Fruit fly (Drosophila melanogaster) whole organism, embryonic: ENCODE results near the gene EAChm.
A peak's percentile ranks its signal among the peaks of the same experiment; 100 is the strongest.

Experiments
- CG10654 ChIP-seq: fragments of 200-800 bp; sonication (Bioruptor generic); optimal IDR thresholded peaks from 2 replicates; lab custom pipeline; 2016; ENCODE audit warnings: missing biosample characterization, missing genetic modification characterization
- CG12659 ChIP-seq: fragments of 200-800 bp; sonication (Bioruptor generic); optimal IDR thresholded peaks from 3 replicates; lab custom pipeline; 2017; ENCODE audit warnings: mild to moderate bottlenecking, missing biosample characterization, missing genetic modification reagents, missing genetic modification characterization
- CG13775 ChIP-seq: fragments of 200-800 bp; sonication (Bioruptor generic); optimal IDR thresholded peaks from 3 replicates; lab custom pipeline; 2017; ENCODE audit warnings: missing biosample characterization, mild to moderate bottlenecking, missing genetic modification characterization
- CG14667 ChIP-seq: fragments of 200-800 bp; sonication (Bioruptor generic); IDR thresholded peaks from 2 replicates; pipeline ENCODE4 v1.3.6; 2022; ENCODE audit warnings: missing biosample characterization, missing genetic modification characterization
- CG15696 ChIP-seq: fragments of 200-800 bp; sonication (Bioruptor generic); optimal IDR thresholded peaks from 2 replicates; lab custom pipeline; 2019; ENCODE audit warnings: missing biosample characterization, mild to moderate bottlenecking, missing genetic modification characterization, moderate library complexity
- CG1602 ChIP-seq: fragments of 200-800 bp; sonication (Bioruptor generic); optimal IDR thresholded peaks from 3 replicates; lab custom pipeline; 2016; ENCODE audit warnings: missing biosample characterization, missing genetic modification characterization
- CG17361 ChIP-seq: fragments of 200-800 bp; sonication (Bioruptor generic); IDR thresholded peaks from 3 replicates; pipeline ENCODE4 v1.3.6; 2022; ENCODE audit warnings: missing biosample characterization, missing genetic modification characterization
- CG18599 ChIP-seq: fragments of 200-800 bp; sonication (Bioruptor generic); optimal IDR thresholded peaks from 3 replicates; lab custom pipeline; 2017; ENCODE audit warnings: missing biosample characterization, missing genetic modification characterization, mild to moderate bottlenecking, moderate library complexity, missing genetic modification reagents
- CG2120 ChIP-seq: fragments of 200-800 bp; sonication (Bioruptor generic); optimal IDR thresholded peaks from 3 replicates; lab custom pipeline; 2016; ENCODE audit warnings: missing biosample characterization, missing genetic modification characterization
- CG2889 ChIP-seq: fragments of 200-800 bp; sonication (Bioruptor generic); IDR thresholded peaks from 3 replicates; pipeline ENCODE4 v1.3.6; 2022; ENCODE audit warnings: missing biosample characterization, missing genetic modification characterization
- CG34376 ChIP-seq: fragments of 200-800 bp; sonication (Bioruptor generic); optimal IDR thresholded peaks from 2 replicates; lab custom pipeline; 2018; ENCODE audit warnings: missing biosample characterization, mild to moderate bottlenecking, missing genetic modification characterization
- CG6765 ChIP-seq: fragments of 200-800 bp; sonication (Bioruptor generic); optimal IDR thresholded peaks from 3 replicates; lab custom pipeline; 2017; ENCODE audit warnings: missing biosample characterization, mild to moderate bottlenecking, missing genetic modification characterization
- CG6854 ChIP-seq: fragments of 200-800 bp; sonication (Bioruptor generic); optimal IDR thresholded peaks from 3 replicates; lab custom pipeline; 2017; ENCODE audit warnings: missing biosample characterization, mild to moderate bottlenecking, missing genetic modification characterization
- CG7839 ChIP-seq: fragments of 200-800 bp; sonication (Bioruptor generic); optimal IDR thresholded peaks from 3 replicates; lab custom pipeline; 2018; ENCODE audit warnings: missing biosample characterization, mild to moderate bottlenecking, missing genetic modification characterization, moderate library complexity
- CG9727 ChIP-seq: fragments of 200-800 bp; sonication (Bioruptor generic); optimal IDR thresholded peaks from 3 replicates; lab custom pipeline; 2017; ENCODE audit warnings: missing biosample characterization, mild to moderate bottlenecking, missing genetic modification characterization
- CG9932 ChIP-seq: fragments of 200-800 bp; sonication (Bioruptor generic); IDR thresholded peaks from 2 replicates; pipeline ENCODE4 v1.3.6; 2022; ENCODE audit warnings: missing biosample characterization, missing genetic modification characterization
- D19B ChIP-seq: fragments of 200-800 bp; sonication (Bioruptor generic); optimal IDR thresholded peaks from 2 replicates; lab custom pipeline; 2017; ENCODE audit warnings: missing biosample characterization, mild to moderate bottlenecking, missing genetic modification characterization
- Dad ChIP-seq: fragments of 200-800 bp; sonication (Bioruptor generic); optimal IDR thresholded peaks from 3 replicates; lab custom pipeline; 2016; ENCODE audit warnings: missing biosample characterization, missing genetic modification characterization
- Deaf1 ChIP-seq: fragments of 200-800 bp; optimal IDR thresholded peaks from 3 replicates; lab custom pipeline; 2019; ENCODE audit warnings: missing biosample characterization, mild to moderate bottlenecking, missing genetic modification characterization, moderate library complexity
- Dip2 ChIP-seq: fragments of 200-800 bp; sonication (Bioruptor generic); IDR thresholded peaks from 2 replicates; pipeline ENCODE4 v1.3.6; 2022; ENCODE audit warnings: missing biosample characterization, missing genetic modification characterization
- Dref ChIP-seq: fragments of 200-800 bp; sonication (Bioruptor generic); IDR thresholded peaks from 2 replicates; pipeline ENCODE4 v1.3.6; 2022; ENCODE audit warnings: missing biosample characterization, missing genetic modification characterization
- Fer2 ChIP-seq: fragments of 200-800 bp; sonication (Bioruptor generic); optimal IDR thresholded peaks from 2 replicates; lab custom pipeline; 2018; ENCODE audit warnings: missing biosample characterization, mild to moderate bottlenecking, missing genetic modification characterization, moderate library complexity
- Fer3 ChIP-seq: fragments of 200-800 bp; sonication (Bioruptor generic); optimal IDR thresholded peaks from 2 replicates; lab custom pipeline; 2018; ENCODE audit warnings: missing biosample characterization, mild to moderate bottlenecking, missing genetic modification characterization, moderate library complexity
- HLH3B ChIP-seq: fragments of 200-800 bp; sonication (Bioruptor generic); IDR thresholded peaks from 2 replicates; pipeline ENCODE4 v1.3.6; 2022; ENCODE audit warnings: missing biosample characterization, missing genetic modification characterization
- Hey ChIP-seq: fragments of 200-800 bp; sonication (Bioruptor generic); optimal IDR thresholded peaks from 3 replicates; lab custom pipeline; 2018; ENCODE audit warnings: missing biosample characterization, mild to moderate bottlenecking, missing genetic modification characterization
- Hr51 ChIP-seq, 2 experiments: fragments of 200-800 bp; sonication (Bioruptor generic); optimal IDR thresholded peaks; 2 replicates in 1 of 2; 3 replicates in 1 of 2; lab custom pipeline; 2016 to 2018; ENCODE audit warnings: missing biosample characterization in 2 of 2, missing genetic modification characterization in 2 of 2, mild to moderate bottlenecking in 1 of 2, moderate library complexity in 1 of 2
- Hr78 ChIP-seq, 2 experiments: fragments of 200-800 bp in 1 of 2; fragments of >200 bp in 1 of 2; sonication (Bioruptor generic) in 1 of 2; optimal IDR thresholded peaks; 2 replicates each; lab custom pipeline; 2017 to 2019; ENCODE audit warnings: missing biosample characterization in 2 of 2, missing genetic modification characterization in 2 of 2, mild to moderate bottlenecking in 1 of 2, moderate library complexity in 1 of 2
- MBD-R2 ChIP-seq: fragments of 200-800 bp; sonication (Bioruptor generic); IDR thresholded peaks from 2 replicates; pipeline ENCODE4 v1.3.6; 2022; ENCODE audit warnings: missing biosample characterization, missing genetic modification characterization
- Oaz ChIP-seq: fragments of 200-800 bp; sonication (Bioruptor generic); IDR thresholded peaks from 2 replicates; pipeline ENCODE4 v1.3.6; 2022; ENCODE audit warnings: missing biosample characterization, missing genetic modification characterization
- Oli ChIP-seq: fragments of 200-800 bp; sonication (Bioruptor generic); optimal IDR thresholded peaks from 2 replicates; lab custom pipeline; 2018; ENCODE audit warnings: missing biosample characterization, mild to moderate bottlenecking, missing genetic modification characterization, moderate library complexity
- Optix ChIP-seq: fragments of 200-800 bp; sonication (Bioruptor generic); IDR thresholded peaks from 3 replicates; pipeline ENCODE4 v1.3.6; 2022; ENCODE audit warnings: missing biosample characterization, missing genetic modification characterization
- ara ChIP-seq: fragments of 200-800 bp; sonication (Bioruptor generic); IDR thresholded peaks from 2 replicates; pipeline ENCODE4 v1.3.6; 2022; ENCODE audit warnings: missing biosample characterization, missing genetic modification characterization
- ash1 ChIP-seq: fragments of 200-800 bp; sonication (Bioruptor generic); optimal IDR thresholded peaks from 2 replicates; lab custom pipeline; 2018; ENCODE audit warnings: missing biosample characterization, mild to moderate bottlenecking, missing genetic modification characterization
- az2 ChIP-seq: fragments of 200-800 bp; sonication (Bioruptor generic); optimal IDR thresholded peaks from 3 replicates; lab custom pipeline; 2016; ENCODE audit warnings: missing biosample characterization, missing genetic modification characterization
- bbx ChIP-seq: fragments of 200-800 bp; sonication (Bioruptor generic); IDR thresholded peaks from 2 replicates; pipeline ENCODE4 v1.3.6; 2022; ENCODE audit warnings: missing biosample characterization, missing genetic modification characterization; ENCODE audit not compliant: partially characterized antibody
- caup ChIP-seq: fragments of 200-800 bp; sonication (Bioruptor generic); optimal IDR thresholded peaks from 3 replicates; lab custom pipeline; 2017; ENCODE audit warnings: missing biosample characterization, mild to moderate bottlenecking, missing genetic modification characterization, moderate library complexity; ENCODE audit not compliant: severe bottlenecking
- dmrt99B ChIP-seq: fragments of 200-800 bp; sonication (Bioruptor generic); optimal IDR thresholded peaks from 2 replicates; lab custom pipeline; 2018; ENCODE audit warnings: missing biosample characterization, mild to moderate bottlenecking, missing genetic modification characterization, moderate library complexity
- exex ChIP-seq: fragments of 200-800 bp; sonication (Bioruptor generic); optimal IDR thresholded peaks from 4 replicates; lab custom pipeline; 2018; ENCODE audit warnings: missing biosample characterization, mild to moderate bottlenecking, missing genetic modification characterization, moderate library complexity
- fd96Cb ChIP-seq: fragments of 200-800 bp; sonication (Bioruptor generic); optimal IDR thresholded peaks from 2 replicates; lab custom pipeline; 2018; ENCODE audit warnings: missing biosample characterization, mild to moderate bottlenecking, missing genetic modification characterization, moderate library complexity
- grau ChIP-seq: fragments of 200-800 bp; optimal IDR thresholded peaks from 3 replicates; lab custom pipeline; 2019; ENCODE audit warnings: missing biosample characterization, mild to moderate bottlenecking, missing genetic modification characterization, moderate library complexity
- hkb ChIP-seq, 2 experiments: fragments of 200-800 bp in 1 of 2; fragments of >200 bp in 1 of 2; sonication (Bioruptor generic) in 1 of 2; IDR thresholded peaks in 1 of 2; optimal IDR thresholded peaks in 1 of 2; 2 replicates each; pipeline versions ENCODE4 v1.3.6 to Lab custom; 2017 to 2022; ENCODE audit warnings: missing biosample characterization in 1 of 2, missing genetic modification characterization in 1 of 2
- kah ChIP-seq: fragments of 200-800 bp; sonication (Bioruptor generic); optimal IDR thresholded peaks from 2 replicates; lab custom pipeline; 2018; ENCODE audit warnings: missing biosample characterization, mild to moderate bottlenecking, missing genetic modification characterization
- lab ChIP-seq: fragments of 200-800 bp; sonication (Bioruptor generic); optimal IDR thresholded peaks from 3 replicates; lab custom pipeline; 2017; ENCODE audit warnings: missing biosample characterization, missing genetic modification characterization, mild to moderate bottlenecking, moderate library complexity, missing genetic modification reagents
- otp ChIP-seq: fragments of 200-800 bp; sonication (Bioruptor generic); IDR thresholded peaks from 3 replicates; pipeline ENCODE4, ENCODE4 v1.3.6; 2022; ENCODE audit warnings: missing biosample characterization, missing genetic modification characterization
- pros ChIP-seq: fragments of 200-800 bp; sonication (Bioruptor generic); optimal IDR thresholded peaks from 3 replicates; lab custom pipeline; 2019; ENCODE audit warnings: missing biosample characterization, mild to moderate bottlenecking, missing genetic modification characterization, moderate library complexity
- scrt ChIP-seq: fragments of 200-800 bp; sonication (Bioruptor generic); optimal IDR thresholded peaks from 2 replicates; lab custom pipeline; 2018; ENCODE audit warnings: missing biosample characterization, mild to moderate bottlenecking, missing genetic modification characterization, moderate library complexity
- tap ChIP-seq: fragments of 200-800 bp; optimal IDR thresholded peaks from 3 replicates; lab custom pipeline; 2019; ENCODE audit warnings: missing biosample characterization, mild to moderate bottlenecking, missing genetic modification characterization, moderate library complexity
- zfh2 ChIP-seq: fragments of 200-800 bp; sonication (Bioruptor generic); optimal IDR thresholded peaks from 2 replicates; lab custom pipeline; 2016; ENCODE audit warnings: missing biosample characterization, missing genetic modification characterization

EAChm gene

DNA sequence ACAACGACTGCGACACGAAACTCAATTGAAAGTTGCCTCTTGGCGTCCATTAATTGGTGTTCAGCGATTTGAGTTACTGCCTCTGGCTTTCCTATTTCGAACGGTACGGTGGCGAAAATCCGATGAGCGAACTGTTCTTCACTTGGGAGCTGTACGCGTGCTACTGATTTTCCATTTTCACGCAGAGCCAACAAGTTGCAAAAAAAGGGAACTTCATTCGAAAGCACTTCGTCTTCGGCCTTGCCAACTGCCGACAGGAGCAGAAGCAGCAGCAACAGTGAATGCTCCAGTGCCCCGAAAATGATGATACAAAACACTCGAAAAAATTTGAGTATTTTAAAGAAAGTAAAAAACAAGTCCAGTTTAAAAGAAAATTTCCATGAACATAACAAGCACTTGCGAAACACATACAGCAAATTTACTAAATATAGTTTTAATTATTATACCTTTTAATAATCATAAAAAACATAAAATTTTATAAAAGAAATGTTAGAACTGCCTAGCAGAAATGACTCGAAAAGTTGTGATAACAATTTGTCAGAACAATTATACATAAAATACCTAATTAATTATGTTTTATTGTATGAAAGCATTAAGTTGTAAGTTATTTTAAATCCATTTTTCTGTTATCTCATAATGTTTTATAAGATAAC, 20.4 kb upstream of the EAChm start (continued):
- TF ChIP-seq CG14667 (GFP tag; lab: Robert Waterston, UW) (no peak), HLH3B (GFP tag; lab: Robert Waterston, UW) (no peak), CG9932 (no peak), Hr51 (GFP tag; optimal IDR thresholded peaks at IDR 0.05; lab: Kevin White, UChicago) (peak in 1 of 2 experiments; percentile 58), CG13775 (GFP tag; lab: Kevin White, UChicago) (peak; percentile 19), CG9727 (GFP tag; lab: Kevin White, UChicago) (peak; percentile 58), CG34376 (GFP tag; lab: Kevin White, UChicago) (peak; percentile 27), Optix (GFP tag; lab: Robert Waterston, UW) (no peak), caup (peak; percentile 48), D19B (GFP tag; lab: Kevin White, UChicago) (peak; percentile 23), Fer3 (tag; lab: Kevin White, UChicago) (peak; percentile 15), pros (GFP tag; lab: Kevin White, UChicago) (no peak), CG15696 (tag; lab: Kevin White, UChicago) (no peak), CG2889 (GFP tag; lab: Robert Waterston, UW) (no peak), exex (tag; lab: Kevin White, UChicago) (peak; percentile 3), Fer2 (tag; lab: Kevin White, UChicago) (peak; percentile 6), grau (tag; lab: Kevin White, UChicago) (peak; percentile 69), lab (peak; percentile 58), dmrt99B (tag; lab: Kevin White, UChicago) (peak; percentile 63), Hr78 (GFP tag; optimal IDR thresholded peaks at IDR 0.05; lab: Kevin White, UChicago) (no peak), otp (GFP tag; lab: Robert Waterston, UW) (no peak), scrt (peak; percentile 84), Dref (GFP tag; lab: Robert Waterston, UW) (no peak), az2 (GFP tag; lab: Kevin White, UChicago) (peak; percentile 2), Dip2 (no peak), hkb (optimal IDR thresholded peaks at IDR 0.05; lab: Kevin White, UChicago) (no peak), hkb (GFP tag; IDR thresholded peaks at IDR 0.05; lab: Robert Waterston, UW) (0 out of 2 replicates have a peak, but pooled peaks have one; percentile 17), CG6765 (GFP tag; lab: Kevin White, UChicago) (peak; percentile 53), Oaz (GFP tag; lab: Robert Waterston, UW) (no peak), Hey (no peak), CG1602 (GFP tag; lab: Kevin White, UChicago) (peak; percentile 15), Oli (tag; lab: Kevin White, UChicago) (peak; percentile 38), Deaf1 (peak; percentile 64), MBD-R2 (GFP tag; lab: Robert Waterston, UW) (no peak), CG10654 (no peak), kah (no peak), CG6854 (GFP tag; lab: Kevin White, UChicago) (peak; percentile 45), ash1 (GFP tag; lab: Kevin White, UChicago) (no peak), Dad (no peak), CG7839 (tag; lab: Kevin White, UChicago) (peak; percentile 64), CG18599 (peak; percentile 82), ara (GFP tag; lab: Robert Waterston, UW) (no peak), CG17361 (GFP tag; lab: Robert Waterston, UW) (peak; percentile 65; the same call in 2 of the 3 replicates), fd96Cb (tag; lab: Kevin White, UChicago) (peak; percentile 6), tap (tag; lab: Kevin White, UChicago) (peak; percentile 12), bbx (GFP tag; lab: Robert Waterston, UW) (no peak), CG12659 (GFP tag; lab: Kevin White, UChicago) (peak; percentile 48), CG2120 (GFP tag; lab: Kevin White, UChicago) (peak; percentile 35), zfh2 (GFP tag; lab: Kevin White, UChicago) (no peak)
